Fruit fly (Drosophila melanogaster) whole organism, prepupa: Measurements from ENCODE around the gene NC2beta.

Experiments
- Blimp-1 ChIP-seq: fragments of 200-800 bp; sonication (Bioruptor generic); optimal IDR thresholded peaks from 3 replicates; lab custom pipeline; 2017; ENCODE audit warnings: missing biosample characterization, missing genetic modification characterization, mild to moderate bottlenecking, moderate library complexity, missing genetic modification reagents
- CG6276 ChIP-seq: fragments of 200-800 bp; sonication (Bioruptor generic); optimal IDR thresholded peaks from 2 replicates; lab custom pipeline; 2017; ENCODE audit warnings: missing biosample characterization, mild to moderate bottlenecking, missing genetic modification characterization
- Met ChIP-seq: fragments of 200-800 bp; sonication (Bioruptor generic); optimal IDR thresholded peaks from 3 replicates; lab custom pipeline; 2016; ENCODE audit warnings: missing biosample characterization, missing genetic modification characterization
- OdsH ChIP-seq: fragments of 200-800 bp; sonication (Bioruptor generic); optimal IDR thresholded peaks from 3 replicates; lab custom pipeline; 2016; ENCODE audit warnings: missing biosample characterization, missing genetic modification characterization
- achi ChIP-seq: fragments of 200-800 bp; sonication (Bioruptor generic); optimal IDR thresholded peaks from 3 replicates; lab custom pipeline; 2016; ENCODE audit warnings: missing biosample characterization, missing genetic modification characterization

- TF ChIP-seq CG6276 (GFP tag; lab: Kevin White, UChicago), result no peak
- TF ChIP-seq Met (GFP tag; lab: Kevin White, UChicago), result no peak
- no peak for TF ChIP-seq OdsH (GFP tag; lab: Kevin White, UChicago)
- no peak for TF ChIP-seq achi (GFP tag; lab: Kevin White, UChicago)
- TF ChIP-seq Blimp-1 (GFP tag; lab: Kevin White, UChicago), result no peak
Observed at dm6 chr2L:15011779-15012178, 4.2 kb downstream of the NC2beta start.
